Worm (Caenorhabditis elegans) whole organism, L2 larva: ENCODE results near the gene E04F6.4.

Source experiments
- C34F6.9 ChIP-seq: fragments of 150-350 bp; optimal IDR thresholded peaks from 2 replicates; lab custom pipeline; 2014; ENCODE audit warnings: missing biosample characterization, missing genetic modification characterization
- F13H6.1 ChIP-seq: sonication (generic microtip); optimal IDR thresholded peaks from 2 replicates; lab custom pipeline; 2016; ENCODE audit warnings: missing genetic modification characterization, missing compliant biosample characterization
- R02D3.7 ChIP-seq: fragments of 150-350 bp; optimal IDR thresholded peaks from 2 replicates; lab custom pipeline; 2014; ENCODE audit warnings: missing biosample characterization, missing genetic modification characterization
- ZK546.5 ChIP-seq: sonication (generic microtip); optimal IDR thresholded peaks from 2 replicates; lab custom pipeline; 2017; ENCODE audit warnings: missing biosample characterization, missing genetic modification characterization
- alr-1 ChIP-seq: fragments of 150-350 bp; optimal IDR thresholded peaks from 2 replicates; lab custom pipeline; 2014; ENCODE audit warnings: missing biosample characterization, missing genetic modification characterization
- aly-2 ChIP-seq: fragments of 150-350 bp; optimal IDR thresholded peaks from 2 replicates; lab custom pipeline; 2014; ENCODE audit warnings: missing biosample characterization, missing genetic modification characterization
- ama-1 ChIP-seq: fragments of 150-350 bp; optimal IDR thresholded peaks from 2 replicates; lab custom pipeline; 2018; ENCODE audit warnings: inconsistent platforms
- ceh-16 ChIP-seq: fragments of 150-350 bp; optimal IDR thresholded peaks from 2 replicates; lab custom pipeline; 2014; ENCODE audit warnings: missing biosample characterization, missing genetic modification characterization
- ceh-82 ChIP-seq: fragments of 150-350 bp; optimal IDR thresholded peaks from 2 replicates; lab custom pipeline; 2014; ENCODE audit warnings: missing biosample characterization, missing genetic modification characterization
- crh-2 ChIP-seq: sonication (generic microtip); optimal IDR thresholded peaks from 2 replicates; lab custom pipeline; 2017; ENCODE audit warnings: missing biosample characterization, missing genetic modification characterization
- dmd-4 ChIP-seq: sonication (generic microtip); optimal IDR thresholded peaks from 2 replicates; lab custom pipeline; 2017; ENCODE audit warnings: missing biosample characterization, missing genetic modification characterization
- elt-1 ChIP-seq: fragments of 150-350 bp; optimal IDR thresholded peaks from 2 replicates; lab custom pipeline; 2014; ENCODE audit warnings: missing biosample characterization, missing genetic modification characterization
- elt-3 ChIP-seq: sonication (generic microtip); optimal IDR thresholded peaks from 2 replicates; lab custom pipeline; 2017; ENCODE audit warnings: missing biosample characterization, missing genetic modification characterization
- fos-1 ChIP-seq: fragments of 150-350 bp; optimal IDR thresholded peaks from 2 replicates; lab custom pipeline; 2014; ENCODE audit warnings: missing biosample characterization, missing genetic modification characterization
- gmeb-1 ChIP-seq: fragments of 150-350 bp; optimal IDR thresholded peaks from 2 replicates; lab custom pipeline; 2014; ENCODE audit warnings: missing biosample characterization, missing genetic modification characterization
- lsy-2 ChIP-seq, 2 experiments: fragments of 150-350 bp in 1 of 2; sonication (generic microtip) in 1 of 2; optimal IDR thresholded peaks; 2 replicates each; lab custom pipeline; 2014 to 2017; ENCODE audit warnings: missing biosample characterization in 2 of 2, missing genetic modification characterization in 2 of 2
- mbf-1 ChIP-seq: sonication (generic microtip); optimal IDR thresholded peaks from 2 replicates; lab custom pipeline; 2017; ENCODE audit warnings: missing biosample characterization, missing genetic modification characterization
- mdl-1 ChIP-seq, 2 experiments: fragments of 150-350 bp in 1 of 2; sonication (generic microtip) in 1 of 2; optimal IDR thresholded peaks; 2 replicates each; lab custom pipeline; 2017; ENCODE audit warnings: missing biosample characterization in 2 of 2, missing genetic modification characterization in 2 of 2
- nhr-11 ChIP-seq: fragments of 150-350 bp; optimal IDR thresholded peaks from 2 replicates; lab custom pipeline; 2014; ENCODE audit warnings: missing biosample characterization, missing genetic modification characterization
- nhr-12 ChIP-seq: fragments of 150-350 bp; optimal IDR thresholded peaks from 2 replicates; lab custom pipeline; 2014; ENCODE audit warnings: missing biosample characterization, missing genetic modification characterization
- nhr-129 ChIP-seq: fragments of 150-350 bp; optimal IDR thresholded peaks from 2 replicates; lab custom pipeline; 2014; ENCODE audit warnings: missing biosample characterization, missing genetic modification characterization
- nhr-23 ChIP-seq: fragments of 150-350 bp; optimal IDR thresholded peaks from 2 replicates; lab custom pipeline; 2014; ENCODE audit warnings: missing biosample characterization, missing genetic modification reagents, missing genetic modification characterization
- nhr-237 ChIP-seq: fragments of 150-350 bp; optimal IDR thresholded peaks from 2 replicates; lab custom pipeline; 2014; ENCODE audit warnings: missing biosample characterization, missing genetic modification characterization
- nhr-25 ChIP-seq: fragments of 150-350 bp; sonication (generic microtip); optimal IDR thresholded peaks from 3 replicates; lab custom pipeline; 2014; ENCODE audit warnings: missing biosample characterization, missing genetic modification characterization
- peb-1 ChIP-seq: fragments of 150-350 bp; optimal IDR thresholded peaks from 2 replicates; lab custom pipeline; 2014; ENCODE audit warnings: missing biosample characterization, missing genetic modification characterization
- sem-4 ChIP-seq: fragments of 150-350 bp; optimal IDR thresholded peaks from 2 replicates; lab custom pipeline; 2014; ENCODE audit warnings: missing biosample characterization, missing genetic modification reagents, missing genetic modification characterization
- skn-1 ChIP-seq: sonication (generic microtip); optimal IDR thresholded peaks from 2 replicates; lab custom pipeline; 2017; ENCODE audit warnings: missing biosample characterization, missing genetic modification characterization
- sma-3 ChIP-seq: sonication (generic microtip); optimal IDR thresholded peaks from 2 replicates; lab custom pipeline; 2016; ENCODE audit warnings: missing genetic modification reagents, missing genetic modification characterization, missing compliant biosample characterization
- sma-9 ChIP-seq, 2 experiments: fragments of 150-350 bp in 1 of 2; sonication (generic microtip) in 1 of 2; optimal IDR thresholded peaks; 2 replicates each; lab custom pipeline; 2014 to 2016; ENCODE audit warnings: missing genetic modification characterization in 2 of 2, mild to moderate bottlenecking in 1 of 2, missing biosample characterization in 1 of 2, missing compliant biosample characterization in 1 of 2, missing genetic modification reagents in 1 of 2, moderate library complexity in 1 of 2
- snpc-4 ChIP-seq: fragments of 150-350 bp; optimal IDR thresholded peaks from 2 replicates; lab custom pipeline; 2014; ENCODE audit warnings: missing biosample characterization, missing genetic modification characterization
- unc-39 ChIP-seq: fragments of 150-350 bp; optimal IDR thresholded peaks from 2 replicates; lab custom pipeline; 2014; ENCODE audit warnings: missing biosample characterization, missing genetic modification characterization
- unc-55 ChIP-seq: fragments of 150-350 bp; sonication (generic microtip); optimal IDR thresholded peaks from 3 replicates; lab custom pipeline; 2014; ENCODE audit warnings: missing biosample characterization, missing genetic modification reagents, missing genetic modification characterization
- unc-62 ChIP-seq: fragments of 150-350 bp; optimal IDR thresholded peaks from 2 replicates; lab custom pipeline; 2014; ENCODE audit warnings: missing biosample characterization, missing genetic modification reagents, missing genetic modification characterization
- zag-1 ChIP-seq: fragments of 150-350 bp; optimal IDR thresholded peaks from 2 replicates; lab custom pipeline; 2014; ENCODE audit warnings: missing biosample characterization, missing genetic modification characterization
- ztf-11 ChIP-seq: sonication (generic microtip); optimal IDR thresholded peaks from 2 replicates; lab custom pipeline; 2017; ENCODE audit warnings: missing biosample characterization, missing genetic modification characterization
- ztf-4 ChIP-seq: fragments of 150-350 bp; optimal IDR thresholded peaks from 2 replicates; lab custom pipeline; 2014; ENCODE audit warnings: missing biosample characterization, missing genetic modification characterization

Gene E04F6.4

ce11 chrII:7212059-7212458 lies 22.8 kb downstream of the E04F6.4 start, which contains the start of gene E04F6.9:
E04F6.9 (minus strand) TSS chrII:7212159.
- TF ChIP-seq ztf-4 = no peak
- TF ChIP-seq gmeb-1 (tag; lab: Kevin White, UChicago) = no peak
- TF ChIP-seq ceh-16 (tag; lab: Kevin White, UChicago) = no peak
- TF ChIP-seq dmd-4 = no peak
- TF ChIP-seq ceh-82 (tag; lab: Kevin White, UChicago) = no peak
- TF ChIP-seq fos-1 (tag; lab: Kevin White, UChicago) = no peak
- no peak for TF ChIP-seq ama-1
- TF ChIP-seq nhr-12 (tag; lab: Kevin White, UChicago) = no peak
- no peak for TF ChIP-seq mbf-1 (tag; lab: Kevin White, UChicago)
- no peak for TF ChIP-seq R02D3.7
- no peak for TF ChIP-seq nhr-129 (tag; lab: Kevin White, UChicago)
- TF ChIP-seq alr-1 (tag; lab: Kevin White, UChicago) = no peak
- no peak for TF ChIP-seq elt-1
- no peak for TF ChIP-seq sem-4 (tag; lab: Kevin White, UChicago)
- no peak for TF ChIP-seq sma-3
- no peak for TF ChIP-seq snpc-4 (tag; lab: Kevin White, UChicago)
- TF ChIP-seq C34F6.9 = no peak

- no peak for TF ChIP-seq elt-3 (tag; lab: Kevin White, UChicago)
- no peak for TF ChIP-seq nhr-11 (tag; lab: Kevin White, UChicago)
- TF ChIP-seq C34F6.9 = no peak
- no peak for TF ChIP-seq nhr-129 (tag; lab: Kevin White, UChicago)
- no peak for TF ChIP-seq nhr-12 (tag; lab: Kevin White, UChicago)
- TF ChIP-seq ZK546.5 = no peak
- no peak for TF ChIP-seq skn-1
- TF ChIP-seq unc-55 (GFP tag; lab: Kevin White, UChicago) = no peak
- no peak for TF ChIP-seq alr-1 (tag; lab: Kevin White, UChicago)
- no peak for TF ChIP-seq sma-3
- TF ChIP-seq lsy-2 (tag; optimal IDR thresholded peaks at IDR 0.05; lab: Kevin White, UChicago) = no peak
- no peak for TF ChIP-seq sma-9 (GFP tag; optimal IDR thresholded peaks at IDR 0.05; lab: Kevin White, UChicago)
- TF ChIP-seq sma-9 (tag; optimal IDR thresholded peaks at IDR 0.05; lab: Kevin White, UChicago) = no peak
- no peak for TF ChIP-seq nhr-237
- TF ChIP-seq, all 48 proteins: peak for 0
These were observed 27.8 kb downstream of the E04F6.4 start, which contains the start of gene E04F6.10 for ce11 chrII:7217047-7217446. E04F6.10 (minus strand) TSS chrII:7217147.

ce11 chrII:7224074-7224473 lies 34.9 kb downstream of the E04F6.4 start:
- no peak for TF ChIP-seq mbf-1 (tag; lab: Kevin White, UChicago)
- no peak for TF ChIP-seq sma-3
- no peak for TF ChIP-seq nhr-23 (tag; lab: Kevin White, UChicago)
- no peak for TF ChIP-seq peb-1
- no peak for TF ChIP-seq elt-1
- TF ChIP-seq ceh-82 (tag; lab: Kevin White, UChicago) = no peak
- no peak for TF ChIP-seq skn-1
- no peak for TF ChIP-seq sem-4 (tag; lab: Kevin White, UChicago)
- TF ChIP-seq ztf-11 = no peak
- no peak for TF ChIP-seq unc-62 (GFP tag; lab: Kevin White, UChicago)
- TF ChIP-seq nhr-129 (tag; lab: Kevin White, UChicago) = no peak
- no peak for TF ChIP-seq unc-55 (GFP tag; lab: Kevin White, UChicago)
- no peak for TF ChIP-seq unc-39 (tag; lab: Kevin White, UChicago)
- no peak for TF ChIP-seq crh-2 (tag; lab: Kevin White, UChicago)
- TF ChIP-seq nhr-11 (tag; lab: Kevin White, UChicago) = no peak

DNA sequence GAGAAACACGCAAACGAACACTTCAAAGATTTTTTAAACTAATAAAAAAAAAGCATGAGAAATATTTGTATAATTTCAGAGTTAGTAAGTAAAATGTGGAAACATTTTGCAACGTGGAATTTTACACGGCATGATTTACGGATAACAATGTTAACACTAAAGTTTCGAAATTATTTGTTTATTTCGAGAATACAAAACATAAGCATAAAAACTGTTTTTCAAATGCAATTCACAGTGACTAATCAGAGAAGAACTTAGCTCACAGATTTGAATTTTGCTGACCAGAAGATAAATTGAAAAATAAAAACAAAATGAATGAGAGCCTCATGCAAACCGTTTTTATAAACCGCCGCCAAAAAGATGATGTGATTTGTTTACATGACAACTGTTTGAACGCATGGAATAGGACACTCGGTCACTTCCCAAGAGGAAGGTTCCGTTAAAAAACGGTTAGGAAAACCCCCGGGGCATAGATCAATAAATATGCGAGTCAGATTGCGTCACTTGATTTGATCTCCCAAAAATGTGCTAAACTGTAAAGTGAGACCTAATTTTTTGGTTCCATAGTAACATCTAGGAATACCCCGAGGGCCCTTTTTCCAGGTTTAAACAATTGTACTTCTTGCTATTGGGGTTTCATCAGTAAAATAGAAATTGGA lies 36.8 kb downstream of the E04F6.4 start, which contains the start of gene clh-3:
Gene clh-3 (minus strand): TSS at position 51 of the 659 bp plus-strand sequence.
- TF ChIP-seq ztf-11 (no peak), snpc-4 (tag; lab: Kevin White, UChicago) (no peak), nhr-25 (tag; lab: Kevin White, UChicago) (no peak), mdl-1 (tag; optimal IDR thresholded peaks at IDR 0.05; lab: Kevin White, UChicago) (no peak)

DNA sequence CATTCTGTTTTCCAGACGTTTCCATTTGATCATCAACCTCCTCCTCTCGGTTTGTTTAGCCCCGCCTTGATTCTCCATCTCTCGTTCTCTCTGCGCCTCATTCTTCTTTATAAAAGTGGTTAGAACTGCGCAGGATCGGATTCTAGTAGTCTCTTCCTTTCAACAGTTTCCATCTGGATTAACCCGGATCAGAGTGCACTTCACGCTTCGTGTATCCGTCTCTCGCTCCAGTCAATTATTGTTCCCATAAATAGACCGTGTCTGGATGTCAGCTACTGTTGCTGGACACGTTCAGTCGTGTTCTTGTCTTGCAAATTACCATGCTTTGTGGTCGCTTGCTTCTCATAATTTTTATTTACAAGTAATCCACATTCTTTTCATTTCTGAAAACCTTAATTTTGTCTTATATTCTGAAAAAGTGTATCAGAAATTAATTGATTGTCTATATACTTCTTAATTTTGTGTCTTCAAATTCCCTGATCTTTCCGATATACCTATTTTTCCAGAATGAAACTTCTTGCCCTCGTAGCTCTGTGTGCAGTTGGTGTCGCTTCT lies 39.5 kb downstream of the E04F6.4 start, which contains the start of gene F32A5.4:
Gene F32A5.4 (plus strand): TSS at position 505 of the 555 bp plus-strand sequence.
- TF ChIP-seq aly-2 (tag; lab: Kevin White, UChicago) (no peak), ama-1 (peak; percentile 61), F13H6.1 (peak; percentile 1), mbf-1 (tag; lab: Kevin White, UChicago) (no peak), nhr-129 (tag; lab: Kevin White, UChicago) (peak; percentile 24), zag-1 (tag; lab: Kevin White, UChicago) (no peak)
